Fruit fly (Drosophila melanogaster): Measurements from ENCODE around the gene CG9458.

Gene CG9458

DNA sequence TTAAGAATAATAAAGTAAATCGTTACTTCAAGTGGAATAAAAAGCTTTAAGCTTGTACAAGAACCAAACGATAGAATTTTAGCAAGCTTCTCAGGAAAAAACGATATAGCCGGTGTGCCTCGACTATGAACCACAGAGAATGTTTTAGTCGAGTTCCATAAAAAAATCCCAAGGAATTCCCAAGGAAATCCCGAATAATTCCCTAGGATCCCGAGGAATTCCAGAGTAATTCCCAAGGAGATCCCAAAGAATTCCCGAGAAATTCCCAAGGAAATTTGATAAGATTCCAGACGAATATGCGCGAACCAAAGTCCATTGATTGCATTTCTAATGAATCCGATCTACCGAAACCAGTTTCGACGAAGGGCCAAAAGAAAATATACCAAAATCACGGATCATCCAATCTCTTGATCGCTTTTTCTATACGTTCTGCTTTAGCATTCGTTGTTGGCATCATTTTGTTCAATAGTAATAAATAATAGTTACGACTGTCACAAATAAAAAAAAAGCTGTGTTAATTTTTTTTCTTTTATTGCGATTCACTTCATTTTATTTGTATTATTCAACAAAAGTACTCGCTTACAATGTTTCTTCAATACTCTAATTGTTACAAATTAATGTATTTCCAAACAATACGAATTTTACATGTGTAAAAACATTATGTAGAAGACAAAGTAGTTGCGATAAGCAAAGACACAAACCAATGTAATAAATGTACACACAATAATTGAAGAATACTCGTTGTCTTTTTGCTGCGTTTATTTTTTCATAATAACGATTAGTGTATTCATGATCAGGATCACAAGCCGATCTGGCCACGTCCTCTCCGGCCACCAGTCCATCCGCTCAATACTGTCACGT lies 49.1 kb upstream of the CG9458 start (continued):
- TF ChIP-seq ewg (GFP tag; optimal IDR thresholded peaks at IDR 0.05) = no peak
- TF ChIP-seq Nf-YB (GFP tag; optimal IDR thresholded peaks at IDR 0.05) = no peak
- TF ChIP-seq HLH54F (GFP tag; optimal IDR thresholded peaks at IDR 0.05) = no peak
- TF ChIP-seq Lhr (GFP tag; optimal IDR thresholded peaks at IDR 0.05) = peak; percentile 54
- no peak for TF ChIP-seq Six4 (GFP tag; optimal IDR thresholded peaks at IDR 0.05)
- peak; percentile 35 for TF ChIP-seq zen (tag; optimal IDR thresholded peaks at IDR 0.05)
- no peak for TF ChIP-seq CG4282 (GFP tag; optimal IDR thresholded peaks at IDR 0.05)
- peak; percentile 12 for TF ChIP-seq Abd-B (GFP tag; optimal IDR thresholded peaks at IDR 0.05)
- no peak for TF ChIP-seq tgo (GFP tag; IDR thresholded peaks at IDR 0.05)
- no peak for TF ChIP-seq CG43689 (GFP tag; IDR thresholded peaks at IDR 0.05)
- TF ChIP-seq TFAM (GFP tag; optimal IDR thresholded peaks at IDR 0.05) = no peak
- no peak for TF ChIP-seq ap (GFP tag; IDR thresholded peaks at IDR 0.05)
- peak; percentile 14 for TF ChIP-seq CG17829 (tag; optimal IDR thresholded peaks at IDR 0.05)
- peak; percentile 83 for TF ChIP-seq CTCF (GFP tag; optimal IDR thresholded peaks at IDR 0.05)
- no peak for TF ChIP-seq CG5953 (GFP tag; IDR thresholded peaks at IDR 0.05)
- TF ChIP-seq CG12155 (GFP tag; optimal IDR thresholded peaks at IDR 0.05) = peak; percentile 99
- TF ChIP-seq Sry-δ (GFP tag; optimal IDR thresholded peaks at IDR 0.05) = peak; percentile 0
- peak; percentile 49 for TF ChIP-seq CG1603 (tag; optimal IDR thresholded peaks at IDR 0.05)
- TF ChIP-seq Myb (GFP tag; optimal IDR thresholded peaks at IDR 0.05) = no peak
- no peak for TF ChIP-seq Hr78 (GFP tag; optimal IDR thresholded peaks at IDR 0.05)
- peak; percentile 55 for TF ChIP-seq HmgZ (tag; optimal IDR thresholded peaks at IDR 0.05)
- TF ChIP-seq fu2 (GFP tag; optimal IDR thresholded peaks at IDR 0.05) = no peak
- no peak for TF ChIP-seq CG15479 (GFP tag; optimal IDR thresholded peaks at IDR 0.05)
- peak; percentile 47; the same call in 1 of the 3 replicates for TF ChIP-seq CG16813 (GFP tag; IDR thresholded peaks at IDR 0.05; ENCODE audit: partially characterized antibody)
- peak; percentile 25 for TF ChIP-seq CG7745 (tag; optimal IDR thresholded peaks at IDR 0.05)
- TF ChIP-seq zfh2 (GFP tag; optimal IDR thresholded peaks at IDR 0.05) = no peak
- no peak for TF ChIP-seq Antp (GFP tag; optimal IDR thresholded peaks at IDR 0.05)
- no peak for TF ChIP-seq twi (tag; optimal IDR thresholded peaks at IDR 0.05)

DNA sequence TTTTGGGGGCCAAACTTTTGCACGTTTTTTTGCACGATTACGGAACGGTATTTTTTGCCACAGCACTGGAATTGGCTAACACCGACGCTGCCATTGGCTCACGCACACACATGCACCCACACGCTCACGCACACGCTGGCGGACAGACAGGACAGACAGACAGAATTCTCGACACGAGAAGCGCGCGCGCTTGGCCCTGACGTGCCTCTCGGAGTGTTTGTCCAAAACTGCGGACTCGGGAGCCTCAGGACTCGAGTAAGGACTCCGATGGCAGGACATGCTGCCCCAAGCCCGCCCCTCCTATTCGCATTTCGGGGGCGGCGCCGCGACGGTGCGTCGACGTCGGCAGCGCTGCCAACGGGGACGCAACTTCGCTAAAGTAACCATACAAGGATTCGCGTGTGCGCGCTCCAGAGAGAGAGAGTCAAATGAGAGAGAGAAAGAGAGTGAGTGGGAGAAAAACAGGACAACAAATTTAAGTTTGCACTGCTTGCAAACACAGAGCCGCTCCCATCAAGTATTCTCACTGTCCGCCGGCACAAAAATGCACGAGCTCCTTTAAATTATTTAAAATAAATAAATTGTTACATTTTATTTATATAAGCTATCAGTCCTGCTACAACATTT lies 48.3 kb upstream of the CG9458 start, which contains the start of gene Teh1:
Teh1 (minus strand) TSS at position 210 of the 627 bp plus-strand sequence.
- TF ChIP-seq mam (GFP tag; optimal IDR thresholded peaks at IDR 0.05) (no peak), CG14014 (GFP tag; IDR thresholded peaks at IDR 0.05) (no peak), gce (GFP tag; IDR thresholded peaks at IDR 0.05) (0 out of 3 replicates have a peak, but pooled peaks have one; percentile 16), Awh (GFP tag; IDR thresholded peaks at IDR 0.05) (peak; percentile 11; the same call in 1 of the 2 replicates), CG7271 (tag; optimal IDR thresholded peaks at IDR 0.05) (no peak), Opbp (GFP tag; IDR thresholded peaks at IDR 0.05; ENCODE audit: partially characterized antibody) (peak; percentile 20; the same call in 1 of the 3 replicates), CG10979 (tag; optimal IDR thresholded peaks at IDR 0.05) (no peak), dati (GFP tag; IDR thresholded peaks at IDR 0.05) (no peak), pzg (GFP tag; optimal IDR thresholded peaks at IDR 0.05) (no peak), CG9932 (GFP tag; IDR thresholded peaks at IDR 0.05) (0 out of 2 replicates have a peak, but pooled peaks have one; percentile 14), CG30020 (tag; optimal IDR thresholded peaks at IDR 0.05) (no peak), Deaf1 (tag; optimal IDR thresholded peaks at IDR 0.05) (peak; percentile 70), tna (GFP tag; IDR thresholded peaks at IDR 0.05; ENCODE audit: partially characterized antibody) (0 out of 2 replicates have a peak, but pooled peaks have one; percentile 7), trem (tag; optimal IDR thresholded peaks at IDR 0.05) (no peak), danr (GFP tag; IDR thresholded peaks at IDR 0.05) (0 out of 2 replicates have a peak, but pooled peaks have one; percentile 14), CG16779 (GFP tag; IDR thresholded peaks at IDR 0.05) (peak; percentile 79), CG10959 (GFP tag; IDR thresholded peaks at IDR 0.05) (0 out of 2 replicates have a peak, but pooled peaks have one; percentile 29), CG4360 (GFP tag; IDR thresholded peaks at IDR 0.05) (0 out of 2 replicates have a peak, but pooled peaks have one; percentile 24), zfh2 (GFP tag; optimal IDR thresholded peaks at IDR 0.05) (no peak), Trl (optimal IDR thresholded peaks at IDR 0.05) (peak; percentile 47 to 54), Trl (GFP tag; optimal IDR thresholded peaks at IDR 0.05) (peak; percentile 3), so (GFP tag; IDR thresholded peaks at IDR 0.05) (no peak), ewg (GFP tag; optimal IDR thresholded peaks at IDR 0.05) (peak; percentile 58)
